Worm (Caenorhabditis elegans) whole organism, L1 larva: ENCODE data around the gene mksr-1.

Experiments
- ama-1 ChIP-seq: fragments of 150-350 bp; optimal IDR thresholded peaks from 2 replicates; lab custom pipeline; 2014
- dpl-1 ChIP-seq, 3 experiments: fragments of 150-350 bp in 2 of 3; sonication (generic microtip) in 1 of 3; optimal IDR thresholded peaks; 2 replicates each; lab custom pipeline; 2014 to 2017; ENCODE audit warnings: missing biosample characterization in 3 of 3, missing genetic modification characterization in 3 of 3, missing genetic modification reagents in 3 of 3
- lin-13 ChIP-seq: fragments of 150-350 bp; optimal IDR thresholded peaks from 2 replicates; lab custom pipeline; 2014; ENCODE audit warnings: missing biosample characterization, missing genetic modification reagents, missing genetic modification characterization
- nhr-237 ChIP-seq: fragments of 150-350 bp; optimal IDR thresholded peaks from 2 replicates; lab custom pipeline; 2014; ENCODE audit warnings: missing biosample characterization, missing genetic modification characterization

DNA sequence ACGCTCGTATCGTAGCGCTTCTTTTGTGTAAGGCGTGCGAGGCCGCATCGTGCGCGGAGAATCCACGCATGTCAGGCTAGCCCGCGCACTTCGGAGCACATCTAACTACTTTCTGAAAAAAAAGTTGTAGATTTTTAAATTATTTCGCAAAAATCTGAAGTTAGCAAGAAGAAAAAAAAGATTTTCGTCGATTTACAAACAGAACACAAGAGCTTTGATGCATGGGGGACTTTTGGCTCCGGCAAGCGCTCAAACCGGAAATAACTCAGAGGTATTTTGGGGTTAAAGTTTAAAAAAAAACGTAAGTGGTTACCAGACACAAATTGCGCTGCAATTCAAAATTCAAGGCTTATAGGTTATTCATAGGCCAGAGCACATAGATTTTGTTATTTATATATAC is 51.5 kb downstream of the mksr-1 start, which contains the start of the genes F55A4.13 and nlf-1:
- TF ChIP-seq ama-1 (no peak), nhr-237 (no peak), dpl-1 (GFP tag; optimal IDR thresholded peaks at IDR 0.05; lab: Kevin White, UChicago) (no peak), lin-13 (no peak)
